Fruit fly (Drosophila melanogaster): ENCODE results near the gene Taf8.
A peak's percentile ranks its signal among the peaks of the same experiment; 100 is the strongest.

Gene Taf8

DNA sequence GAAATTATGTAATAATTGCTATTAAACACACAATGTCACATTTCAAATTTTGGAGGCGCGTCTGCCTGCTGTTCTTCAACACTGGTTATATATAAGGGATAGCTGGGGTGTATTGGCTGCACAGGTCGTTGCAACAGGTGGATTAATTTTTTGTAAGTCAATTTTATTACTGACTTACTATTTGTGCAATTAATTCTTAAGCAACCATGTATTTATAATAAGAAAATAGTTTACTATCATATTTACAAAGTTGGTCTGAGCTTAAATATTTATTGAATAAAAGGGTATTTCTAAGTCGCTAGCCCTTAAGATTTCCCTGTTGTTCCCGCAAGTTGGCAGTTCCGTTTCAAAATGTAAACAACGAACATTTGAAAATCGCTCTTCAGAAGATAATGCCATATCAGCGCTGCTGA, 9.0 kb upstream of the Taf8 start, which contains the start of gene RhoGAP16F (continued):
- TF ChIP-seq CG6808 (GFP tag; optimal IDR thresholded peaks at IDR 0.05), result peak; percentile 65
- peak; percentile 87 for TF ChIP-seq CG31627 (GFP tag; optimal IDR thresholded peaks at IDR 0.05)
- peak; percentile 87 for TF ChIP-seq esn (GFP tag; optimal IDR thresholded peaks at IDR 0.05)
- TF ChIP-seq svp (GFP tag), result peak; percentile 90
- TF ChIP-seq Sox102F (GFP tag; optimal IDR thresholded peaks at IDR 0.05), result peak; percentile 80
- TF ChIP-seq Hr4 (GFP tag; optimal IDR thresholded peaks at IDR 0.05), result peak; percentile 75
- peak; percentile 76 for TF ChIP-seq CG10631 (GFP tag; optimal IDR thresholded peaks at IDR 0.05)
- TF ChIP-seq CG16779 (tag; optimal IDR thresholded peaks at IDR 0.05), result peak; percentile 17
- TF ChIP-seq pdm3 (GFP tag; optimal IDR thresholded peaks at IDR 0.05), result peak; percentile 83
- TF ChIP-seq Eip78C (GFP tag), result peak; percentile 90
- peak; percentile 38 to 71 for TF ChIP-seq ss (GFP tag; optimal IDR thresholded peaks at IDR 0.05)
- peak; percentile 36 to 50 for TF ChIP-seq salr (GFP tag; optimal IDR thresholded peaks at IDR 0.05)
- TF ChIP-seq CG6163 (GFP tag; IDR thresholded peaks at IDR 0.05), result peak; percentile 73
- peak; percentile 82 for TF ChIP-seq achi (GFP tag; optimal IDR thresholded peaks at IDR 0.05)
- TF ChIP-seq Sox15 (GFP tag; optimal IDR thresholded peaks at IDR 0.05), result peak; percentile 74
- TF ChIP-seq fkh (GFP tag; optimal IDR thresholded peaks at IDR 0.05), result peak; percentile 87
- TF ChIP-seq Hr39 (GFP tag; optimal IDR thresholded peaks at IDR 0.05), result peak; percentile 82

dm6 chrX:18094130-18094529, 7.6 kb upstream of the Taf8 start:
- no peak for TF ChIP-seq salr (GFP tag; optimal IDR thresholded peaks at IDR 0.05)
- peak; percentile 24 for TF ChIP-seq Eip78C (GFP tag)

- TF ChIP-seq CG34406 (GFP tag; optimal IDR thresholded peaks at IDR 0.05), result peak; percentile 38
- TF ChIP-seq Sox14 (GFP tag; optimal IDR thresholded peaks at IDR 0.05), result peak; percentile 4
- peak; percentile 68 for TF ChIP-seq CG8119 (GFP tag; IDR thresholded peaks at IDR 0.05)
- peak; percentile 5 for TF ChIP-seq CG4318 (GFP tag; optimal IDR thresholded peaks at IDR 0.05)
- TF ChIP-seq Sox15 (GFP tag; optimal IDR thresholded peaks at IDR 0.05), result no peak
- TF ChIP-seq acj6 (GFP tag; optimal IDR thresholded peaks at IDR 0.05), result peak; percentile 52
- peak; percentile 53 for TF ChIP-seq CG3919 (GFP tag; optimal IDR thresholded peaks at IDR 0.05)
- TF ChIP-seq CG9139 (GFP tag; optimal IDR thresholded peaks at IDR 0.05), result no peak
- no peak for TF ChIP-seq fkh (GFP tag; optimal IDR thresholded peaks at IDR 0.05)
- TF ChIP-seq CG8632 (GFP tag; optimal IDR thresholded peaks at IDR 0.05), result peak; percentile 29
- no peak for TF ChIP-seq Ets21C (GFP tag; optimal IDR thresholded peaks at IDR 0.05)
- no peak for TF ChIP-seq Met (GFP tag; optimal IDR thresholded peaks at IDR 0.05)
- TF ChIP-seq Sox102F (GFP tag; optimal IDR thresholded peaks at IDR 0.05), result peak; percentile 13
- TF ChIP-seq Eip75B (GFP tag; optimal IDR thresholded peaks at IDR 0.05), result peak; percentile 29
- peak; percentile 55 for TF ChIP-seq achi (GFP tag; optimal IDR thresholded peaks at IDR 0.05)
- TF ChIP-seq vri (GFP tag; optimal IDR thresholded peaks at IDR 0.05), result no peak
- TF ChIP-seq CG16779 (tag; optimal IDR thresholded peaks at IDR 0.05), result no peak
- TF ChIP-seq CG11762 (GFP tag; optimal IDR thresholded peaks at IDR 0.05; ENCODE audit: insufficient read depth), result peak; percentile 7
- peak; percentile 49 for TF ChIP-seq CG10631 (GFP tag; optimal IDR thresholded peaks at IDR 0.05)
- peak; percentile 38 for TF ChIP-seq pdm3 (GFP tag; optimal IDR thresholded peaks at IDR 0.05)
- peak; percentile 66 for TF ChIP-seq Eip78C (GFP tag)
- no peak for TF ChIP-seq CG1621 (tag; optimal IDR thresholded peaks at IDR 0.05)
- peak; percentile 65 for TF ChIP-seq OdsH (GFP tag; optimal IDR thresholded peaks at IDR 0.05)
- TF ChIP-seq dsx (GFP tag; optimal IDR thresholded peaks at IDR 0.05; ENCODE audit: poor library complexity, severe bottlenecking), result no peak
- TF ChIP-seq CG8319 (GFP tag; optimal IDR thresholded peaks at IDR 0.05), result no peak
- no peak for TF ChIP-seq Eip93F (GFP tag; optimal IDR thresholded peaks at IDR 0.05)
- TF ChIP-seq Gug (GFP tag; IDR thresholded peaks at IDR 0.05), result peak; percentile 40; the same call in 1 of the 2 replicates
- TF ChIP-seq eg (GFP tag; IDR thresholded peaks at IDR 0.05), result peak; percentile 42; the same call in 1 of the 3 replicates
- TF ChIP-seq CG15336 (GFP tag; IDR thresholded peaks at IDR 0.05), result peak; percentile 65
- peak; percentile 51 for TF ChIP-seq esn (GFP tag; optimal IDR thresholded peaks at IDR 0.05)
- TF ChIP-seq CG32006 (GFP tag; optimal IDR thresholded peaks at IDR 0.05), result peak; percentile 72
- peak; percentile 16 for TF ChIP-seq lz (GFP tag; optimal IDR thresholded peaks at IDR 0.05)
- TF ChIP-seq CG6854 (GFP tag; optimal IDR thresholded peaks at IDR 0.05), result no peak
- peak; percentile 19 for TF ChIP-seq cyc (GFP tag; optimal IDR thresholded peaks at IDR 0.05)
- peak; percentile 5 for TF ChIP-seq spab (GFP tag; optimal IDR thresholded peaks at IDR 0.05)
- 0 out of 2 replicates have a peak, but pooled peaks have one; percentile 8 for TF ChIP-seq CG11294 (GFP tag; IDR thresholded peaks at IDR 0.05)
- TF ChIP-seq salr (GFP tag; optimal IDR thresholded peaks at IDR 0.05), result peak in 1 of 2 experiments; percentile 14
- peak; percentile 56 for TF ChIP-seq CG6808 (GFP tag; optimal IDR thresholded peaks at IDR 0.05)
- TF ChIP-seq Lpt (GFP tag; optimal IDR thresholded peaks at IDR 0.05), result peak; percentile 33
- peak; percentile 30 for TF ChIP-seq Hr4 (GFP tag; optimal IDR thresholded peaks at IDR 0.05)
Observed at dm6 chrX:18094747-18095352, 6.9 kb upstream of the Taf8 start.
